Worm (Caenorhabditis elegans): ENCODE measurements around the gene lin-29.

- TF ChIP-seq pax-3 (tag; optimal IDR thresholded peaks at IDR 0.05) (no peak), jun-1 (tag; optimal IDR thresholded peaks at IDR 0.05) (no peak)
These were observed 42.2 kb upstream of the lin-29 start, which contains the start of gene Y17G7B.21 for ce11 chrII:11977363-11977762.
